Worm (Caenorhabditis elegans): ENCODE data around the gene cisd-1.

Gene cisd-1

ce11 chrII:11492843-11493242, 23.4 kb upstream of the cisd-1 start, which contains the start of gene hacl-1 (continued):
- TF ChIP-seq mab-9 (GFP tag; IDR thresholded peaks at IDR 0.05) = no peak
- TF ChIP-seq nhr-85 (tag) = peak; percentile 87
- TF ChIP-seq ztf-4 (tag; optimal IDR thresholded peaks at IDR 0.05) = no peak
- no peak for TF ChIP-seq ces-1 (GFP tag; optimal IDR thresholded peaks at IDR 0.05)
- TF ChIP-seq snu-23 (GFP tag; optimal IDR thresholded peaks at IDR 0.05) = peak; percentile 30
- no peak for TF ChIP-seq jun-1 (tag; optimal IDR thresholded peaks at IDR 0.05)
- no peak for TF ChIP-seq nhr-76 (tag; optimal IDR thresholded peaks at IDR 0.05)
- TF ChIP-seq unc-62 (GFP tag; optimal IDR thresholded peaks at IDR 0.05) = no peak
- TF ChIP-seq ztf-11 (tag; optimal IDR thresholded peaks at IDR 0.05) = no peak
- TF ChIP-seq egl-27 (tag; optimal IDR thresholded peaks at IDR 0.05) = no peak
- peak; percentile 44 for TF ChIP-seq blmp-1 (tag; optimal IDR thresholded peaks at IDR 0.05)
- TF ChIP-seq dsc-1 (tag; optimal IDR thresholded peaks at IDR 0.05) = no peak
- peak; percentile 14 for TF ChIP-seq nhr-90 (tag; optimal IDR thresholded peaks at IDR 0.05; ENCODE audit: poor library complexity)
- TF ChIP-seq swsn-7 (tag; optimal IDR thresholded peaks at IDR 0.05) = no peak
- peak; percentile 28 for TF ChIP-seq mep-1 (tag; optimal IDR thresholded peaks at IDR 0.05)
- peak; percentile 34 for TF ChIP-seq nhr-47 (tag; optimal IDR thresholded peaks at IDR 0.05)
- no peak for TF ChIP-seq unc-86 (tag; optimal IDR thresholded peaks at IDR 0.05)
- no peak for TF ChIP-seq pax-3 (tag; optimal IDR thresholded peaks at IDR 0.05)
- TF ChIP-seq ets-5 (GFP tag; IDR thresholded peaks at IDR 0.05) = no peak
- TF ChIP-seq C04F5.9 (tag; optimal IDR thresholded peaks at IDR 0.05) = no peak
- no peak for TF ChIP-seq Y116A8C.19 (tag; optimal IDR thresholded peaks at IDR 0.05; ENCODE audit: borderline replicate concordance)
- peak in 1 of 3 experiments; percentile 9 for TF ChIP-seq dpl-1 (GFP tag; optimal IDR thresholded peaks at IDR 0.05)
- TF ChIP-seq lin-35 (GFP tag; optimal IDR thresholded peaks at IDR 0.05) = peak in 1 of 2 experiments; percentile 36
- TF ChIP-seq lin-14 (GFP tag; optimal IDR thresholded peaks at IDR 0.05) = peak; percentile 35
- TF ChIP-seq mef-2 (tag; optimal IDR thresholded peaks at IDR 0.05) = no peak
- no peak for TF ChIP-seq ceh-8 (GFP tag; optimal IDR thresholded peaks at IDR 0.05)
- TF ChIP-seq nhr-71 (tag; optimal IDR thresholded peaks at IDR 0.05) = peak; percentile 74
- no peak for TF ChIP-seq zip-4 (GFP tag; optimal IDR thresholded peaks at IDR 0.05)
- no peak for TF ChIP-seq snpc-4 (tag; optimal IDR thresholded peaks at IDR 0.05)
- no peak for TF ChIP-seq fkh-10 (GFP tag; optimal IDR thresholded peaks at IDR 0.05)
- no peak for TF ChIP-seq ceh-88 (GFP tag; IDR thresholded peaks at IDR 0.05)
- TF ChIP-seq fkh-4 (tag; optimal IDR thresholded peaks at IDR 0.05; ENCODE audit: borderline replicate concordance) = no peak
- TF ChIP-seq irx-1 (tag; optimal IDR thresholded peaks at IDR 0.05) = no peak
- TF ChIP-seq aly-2 (tag; optimal IDR thresholded peaks at IDR 0.05) = no peak
- TF ChIP-seq ceh-82 (tag; optimal IDR thresholded peaks at IDR 0.05) = no peak
- peak; percentile 76 for TF ChIP-seq fkh-8 (tag; optimal IDR thresholded peaks at IDR 0.05)
- no peak for TF ChIP-seq unc-130 (tag; optimal IDR thresholded peaks at IDR 0.05)
- TF ChIP-seq egl-13 (tag; optimal IDR thresholded peaks at IDR 0.05) = no peak
- no peak for TF ChIP-seq lin-39 (tag; optimal IDR thresholded peaks at IDR 0.05)
- TF ChIP-seq efl-1 (optimal IDR thresholded peaks at IDR 0.05) = no peak
- TF ChIP-seq efl-1 (GFP tag; optimal IDR thresholded peaks at IDR 0.05 in 1 of 2) = peak in 1 of 2 experiments; percentile 91
- no peak for TF ChIP-seq nhr-77 (tag; optimal IDR thresholded peaks at IDR 0.05)
- no peak for TF ChIP-seq unc-30 (tag; optimal IDR thresholded peaks at IDR 0.05)
- TF ChIP-seq ceh-90 (tag; optimal IDR thresholded peaks at IDR 0.05) = no peak
- no peak for TF ChIP-seq aha-1 (tag; optimal IDR thresholded peaks at IDR 0.05)
- no peak for TF ChIP-seq nhr-84 (tag; optimal IDR thresholded peaks at IDR 0.05)
- TF ChIP-seq mdl-1 (tag; optimal IDR thresholded peaks at IDR 0.05) = no peak
- TF ChIP-seq tbx-2 (tag; optimal IDR thresholded peaks at IDR 0.05) = no peak
- TF ChIP-seq rnt-1 (tag; optimal IDR thresholded peaks at IDR 0.05) = no peak
- TF ChIP-seq vab-15 (tag; optimal IDR thresholded peaks at IDR 0.05) = no peak
- TF ChIP-seq lin-13 (GFP tag; optimal IDR thresholded peaks at IDR 0.05) = no peak
- TF ChIP-seq lsy-2 (tag; optimal IDR thresholded peaks at IDR 0.05) = peak; percentile 29 to 40
- no peak for TF ChIP-seq hlh-4 (tag; optimal IDR thresholded peaks at IDR 0.05)
- peak in 1 of 6 experiments; percentile 21 for TF ChIP-seq elt-3 (tag; optimal IDR thresholded peaks at IDR 0.05)
